Worm (Caenorhabditis elegans) whole organism, midembryonic: ENCODE measurements around the gene zen-4.

Source experiments
- T22C8.4 ChIP-seq: fragments of 200-800 bp; sonication (Bioruptor generic); IDR thresholded peaks from 2 replicates; pipeline ENCODE4 v1.3.6; 2022; ENCODE audit warnings: missing genetic modification characterization, missing compliant biosample characterization
- cog-1 ChIP-seq: sonication (generic microtip); optimal IDR thresholded peaks from 2 replicates; lab custom pipeline; 2016; ENCODE audit warnings: missing genetic modification characterization, missing compliant biosample characterization
- flt-1 ChIP-seq: fragments of 200-800 bp; sonication (Bioruptor generic); IDR thresholded peaks from 2 replicates; pipeline ENCODE4 v1.3.6; 2022; ENCODE audit warnings: missing genetic modification characterization, missing compliant biosample characterization
- med-1 ChIP-seq: sonication (generic microtip); optimal IDR thresholded peaks from 2 replicates; lab custom pipeline; 2017; ENCODE audit warnings: missing genetic modification characterization, mild to moderate bottlenecking, missing compliant biosample characterization, antibody characterized with exemption, missing genetic modification reagents; ENCODE audit not compliant: insufficient read depth
- ref-1 ChIP-seq: fragments of 200-800 bp; sonication (Bioruptor generic); conservative IDR thresholded peaks from 2 replicates; pipeline ENCODE4 v1.3.6; 2022; ENCODE audit warnings: missing genetic modification reagents, missing genetic modification characterization, missing compliant biosample characterization
- tab-1 ChIP-seq: fragments of 200-800 bp; sonication (Bioruptor generic); IDR thresholded peaks from 2 replicates; pipeline ENCODE4 v1.3.6; 2022; ENCODE audit warnings: missing genetic modification characterization, missing compliant biosample characterization
- ztf-23 ChIP-seq: fragments of 200-800 bp; sonication (Bioruptor generic); IDR thresholded peaks from 2 replicates; pipeline ENCODE4 v1.3.6; 2022; ENCODE audit warnings: missing genetic modification reagents, missing genetic modification characterization, missing compliant biosample characterization

- TF ChIP-seq tab-1 (no peak), flt-1 (no peak), T22C8.4 (no peak), med-1 (no peak), cog-1 (tag; lab: Kevin White, UChicago) (no peak), ztf-23 (GFP tag; lab: Robert Waterston, UW) (no peak), ref-1 (GFP tag; lab: Robert Waterston, UW) (no peak)
Observed at ce11 chrIV:6112291-6112690, 5.7 kb upstream of the zen-4 start, which contains the start of gene M03D4.3.
